Comparison of ENCODE assay signal across 3 fruit fly cellular contexts in genomic region chr3R:21151090-21151870, dm6.
TF ChIP-seq lines count a peak whose summit lies in the region.

No protein-coding gene starts in this region.

TF ChIP-seq in whole organism, adult, 20 proteins besides CTCF, POLR2A, EP300 and RAD21 (continued from another document):
- no peak for TF ChIP-seq toe (GFP tag; optimal IDR thresholded peaks at IDR 0.05; lab: Kevin White, UChicago)

TF ChIP-seq in whole organism, embryonic, 481 proteins besides CTCF, POLR2A, EP300 and RAD21 (continued from another document and continues in another):
- no peak for TF ChIP-seq usp (GFP tag; optimal IDR thresholded peaks at IDR 0.05; lab: Kevin White, UChicago)
- no peak for TF ChIP-seq fd102C (GFP tag; optimal IDR thresholded peaks at IDR 0.05; lab: Kevin White, UChicago)
- peak; percentile 18 to 34 for TF ChIP-seq chif (GFP tag; optimal IDR thresholded peaks at IDR 0.05; lab: Kevin White, UChicago)
- TF ChIP-seq CG13296 (GFP tag; optimal IDR thresholded peaks at IDR 0.05; lab: Kevin White, UChicago), result peak; percentile 44
- peak; percentile 42 for TF ChIP-seq Dek (tag; optimal IDR thresholded peaks at IDR 0.05; lab: Kevin White, UChicago)
- no peak for TF ChIP-seq B-H2 (GFP tag; optimal IDR thresholded peaks at IDR 0.05; lab: Kevin White, UChicago)
- TF ChIP-seq CG17359 (tag; optimal IDR thresholded peaks at IDR 0.05; lab: Kevin White, UChicago), result peak; percentile 78
- TF ChIP-seq Ets65A (GFP tag; lab: Kevin White, UChicago), result no peak
- TF ChIP-seq crc (GFP tag; optimal IDR thresholded peaks at IDR 0.05; lab: Kevin White, UChicago), result peak; percentile 28
- TF ChIP-seq zfh1 (GFP tag; IDR thresholded peaks at IDR 0.05; lab: Robert Waterston, UW), result no peak
- 0 out of 3 replicates have a peak, but pooled peaks have one; percentile 34 for TF ChIP-seq H15 (GFP tag; IDR thresholded peaks at IDR 0.05; lab: Robert Waterston, UW)
- TF ChIP-seq pnt (GFP tag; optimal IDR thresholded peaks at IDR 0.05; lab: Kevin White, UChicago), result no peak
- no peak for TF ChIP-seq CG11398 (GFP tag; optimal IDR thresholded peaks at IDR 0.05; lab: Kevin White, UChicago)
- no peak for TF ChIP-seq schlank (tag; optimal IDR thresholded peaks at IDR 0.05; lab: Kevin White, UChicago)
- TF ChIP-seq CG15479 (GFP tag; optimal IDR thresholded peaks at IDR 0.05; lab: Kevin White, UChicago), result no peak
- peak; percentile 53; the same call in 1 of the 2 replicates for TF ChIP-seq wdn (GFP tag; IDR thresholded peaks at IDR 0.05; lab: Robert Waterston, UW)
- no peak for TF ChIP-seq z (GFP tag; IDR thresholded peaks at IDR 0.05; lab: Robert Waterston, UW)
- TF ChIP-seq nerfin-2 (GFP tag; IDR thresholded peaks at IDR 0.05; lab: Robert Waterston, UW; ENCODE audit: partially characterized antibody), result no peak
- TF ChIP-seq disco-r (GFP tag; optimal IDR thresholded peaks at IDR 0.05; lab: Kevin White, UChicago), result no peak
- no peak for TF ChIP-seq CG11560 (tag; IDR thresholded peaks at IDR 0.05; lab: Robert Waterston, UW)
- TF ChIP-seq cg (GFP tag; optimal IDR thresholded peaks at IDR 0.05; lab: Kevin White, UChicago), result no peak
- TF ChIP-seq Mes4 (GFP tag; optimal IDR thresholded peaks at IDR 0.05; lab: Kevin White, UChicago), result no peak
- no peak for TF ChIP-seq CG16813 (GFP tag; IDR thresholded peaks at IDR 0.05; lab: Robert Waterston, UW; ENCODE audit: partially characterized antibody)
- TF ChIP-seq Six4 (GFP tag; optimal IDR thresholded peaks at IDR 0.05; lab: Kevin White, UChicago), result peak; percentile 37
- no peak for TF ChIP-seq CG6791 (GFP tag; IDR thresholded peaks at IDR 0.05; lab: Robert Waterston, UW; ENCODE audit: partially characterized antibody)
- peak; percentile 54 for TF ChIP-seq phol (tag; optimal IDR thresholded peaks at IDR 0.05; lab: Kevin White, UChicago)
- peak; percentile 74 for TF ChIP-seq CG9932 (GFP tag; IDR thresholded peaks at IDR 0.05; lab: Robert Waterston, UW)
- TF ChIP-seq Rx (GFP tag; IDR thresholded peaks at IDR 0.05; lab: Robert Waterston, UW), result no peak
- peak; percentile 4 for TF ChIP-seq CG4820 (GFP tag; optimal IDR thresholded peaks at IDR 0.05; lab: Kevin White, UChicago)
- TF ChIP-seq MBD-R2 (GFP tag; IDR thresholded peaks at IDR 0.05; lab: Robert Waterston, UW), result peak; percentile 39; the same call in 1 of the 2 replicates
- no peak for TF ChIP-seq dm (GFP tag; optimal IDR thresholded peaks at IDR 0.05; lab: Kevin White, UChicago)
- TF ChIP-seq CG3407 (GFP tag; optimal IDR thresholded peaks at IDR 0.05; lab: Kevin White, UChicago), result no peak
- TF ChIP-seq ase (GFP tag; IDR thresholded peaks at IDR 0.05; lab: Robert Waterston, UW), result 0 out of 3 replicates have a peak, but pooled peaks have one; percentile 4
- TF ChIP-seq CG10321 (GFP tag; IDR thresholded peaks at IDR 0.05; lab: Robert Waterston, UW), result peak; percentile 36; the same call in 1 of the 2 replicates
- no peak for TF ChIP-seq CG5180 (GFP tag; optimal IDR thresholded peaks at IDR 0.05; lab: Kevin White, UChicago)
- TF ChIP-seq CG32767 (GFP tag; IDR thresholded peaks at IDR 0.05; lab: Robert Waterston, UW), result no peak
- 0 out of 2 replicates have a peak, but pooled peaks have one; percentile 24 for TF ChIP-seq CG7372 (GFP tag; IDR thresholded peaks at IDR 0.05; lab: Robert Waterston, UW)
- TF ChIP-seq Neu2 (GFP tag; optimal IDR thresholded peaks at IDR 0.05; lab: Kevin White, UChicago; ENCODE audit: borderline replicate concordance), result no peak
- TF ChIP-seq CG18476 (GFP tag; optimal IDR thresholded peaks at IDR 0.05; lab: Kevin White, UChicago), result no peak
- 0 out of 3 replicates have a peak, but pooled peaks have one; percentile 7 for TF ChIP-seq otp (GFP tag; IDR thresholded peaks at IDR 0.05; lab: Robert Waterston, UW)
- peak; percentile 44; the same call in 1 of the 2 replicates for TF ChIP-seq lmd (GFP tag; IDR thresholded peaks at IDR 0.05; lab: Robert Waterston, UW)
- no peak for TF ChIP-seq Jarid2 (GFP tag; optimal IDR thresholded peaks at IDR 0.05; lab: Kevin White, UChicago)
- no peak for TF ChIP-seq kay (GFP tag; optimal IDR thresholded peaks at IDR 0.05; lab: Kevin White, UChicago)
- no peak for TF ChIP-seq CG4404 (GFP tag; IDR thresholded peaks at IDR 0.05; lab: Robert Waterston, UW)
- no peak for TF ChIP-seq Spps (tag; optimal IDR thresholded peaks at IDR 0.05; lab: Kevin White, UChicago)
- peak; percentile 47 for TF ChIP-seq NfI (GFP tag; optimal IDR thresholded peaks at IDR 0.05; lab: Kevin White, UChicago)
- peak; percentile 8 for TF ChIP-seq CG2116 (GFP tag; optimal IDR thresholded peaks at IDR 0.05; lab: Kevin White, UChicago)
- TF ChIP-seq CG4854 (GFP tag; optimal IDR thresholded peaks at IDR 0.05; lab: Kevin White, UChicago), result peak; percentile 43
- peak in 1 of 2 experiments; percentile 56 for TF ChIP-seq bsh (GFP tag; optimal IDR thresholded peaks at IDR 0.05; lab: Kevin White, UChicago)
- TF ChIP-seq unpg (GFP tag; optimal IDR thresholded peaks at IDR 0.05; lab: Kevin White, UChicago), result peak; percentile 61
- TF ChIP-seq CG15601 (tag; optimal IDR thresholded peaks at IDR 0.05; lab: Kevin White, UChicago), result no peak
- TF ChIP-seq CG11723 (GFP tag; optimal IDR thresholded peaks at IDR 0.05; lab: Kevin White, UChicago), result no peak
- TF ChIP-seq CG2889 (GFP tag; IDR thresholded peaks at IDR 0.05; lab: Robert Waterston, UW), result 0 out of 3 replicates have a peak, but pooled peaks have one; percentile 42
- peak; percentile 34 for TF ChIP-seq Hand (GFP tag; optimal IDR thresholded peaks at IDR 0.05; lab: Kevin White, UChicago)
- TF ChIP-seq da (GFP tag; optimal IDR thresholded peaks at IDR 0.05; lab: Kevin White, UChicago), result no peak
- TF ChIP-seq Dfd (GFP tag; optimal IDR thresholded peaks at IDR 0.05; lab: Kevin White, UChicago), result no peak
- TF ChIP-seq CG1602 (GFP tag; optimal IDR thresholded peaks at IDR 0.05; lab: Kevin White, UChicago), result no peak
- no peak for TF ChIP-seq bbx (GFP tag; IDR thresholded peaks at IDR 0.05; lab: Robert Waterston, UW; ENCODE audit: partially characterized antibody)
- no peak for TF ChIP-seq pb (GFP tag; optimal IDR thresholded peaks at IDR 0.05; lab: Kevin White, UChicago)
- TF ChIP-seq CG1832 (GFP tag; optimal IDR thresholded peaks at IDR 0.05; lab: Kevin White, UChicago), result no peak
- no peak for TF ChIP-seq Bdp1 (GFP tag; optimal IDR thresholded peaks at IDR 0.05; lab: Kevin White, UChicago)
- TF ChIP-seq mirr (GFP tag; optimal IDR thresholded peaks at IDR 0.05; lab: Kevin White, UChicago), result no peak
- peak; percentile 52; the same call in 1 of the 2 replicates for TF ChIP-seq stc (GFP tag; IDR thresholded peaks at IDR 0.05; lab: Robert Waterston, UW)
- TF ChIP-seq CG2199 (GFP tag; IDR thresholded peaks at IDR 0.05; lab: Robert Waterston, UW), result no peak

TF ChIP-seq in whole organism, prepupa, 60 proteins besides CTCF, POLR2A, EP300 and RAD21 (continued from another document):
- TF ChIP-seq Hr39 (GFP tag; optimal IDR thresholded peaks at IDR 0.05; lab: Kevin White, UChicago), result peak; percentile 30
- TF ChIP-seq CG4318 (GFP tag; optimal IDR thresholded peaks at IDR 0.05; lab: Kevin White, UChicago), result no peak
- TF ChIP-seq ss (GFP tag; optimal IDR thresholded peaks at IDR 0.05; lab: Kevin White, UChicago), result no peak
- no peak for TF ChIP-seq CG16779 (tag; optimal IDR thresholded peaks at IDR 0.05; lab: Kevin White, UChicago)
- TF ChIP-seq CG11294 (GFP tag; IDR thresholded peaks at IDR 0.05; lab: Robert Waterston, UW), result peak; percentile 44; the same call in 1 of the 2 replicates
- no peak for TF ChIP-seq CG6808 (GFP tag; optimal IDR thresholded peaks at IDR 0.05; lab: Kevin White, UChicago)
- TF ChIP-seq CG11762 (GFP tag; optimal IDR thresholded peaks at IDR 0.05; lab: Kevin White, UChicago; ENCODE audit: insufficient read depth), result no peak
- TF ChIP-seq Hr38 (GFP tag; optimal IDR thresholded peaks at IDR 0.05; lab: Kevin White, UChicago), result no peak
- peak; percentile 58 for TF ChIP-seq Hr4 (GFP tag; optimal IDR thresholded peaks at IDR 0.05; lab: Kevin White, UChicago)
- TF ChIP-seq Smox (GFP tag; optimal IDR thresholded peaks at IDR 0.05; lab: Kevin White, UChicago), result peak; percentile 41
- TF ChIP-seq CG32006 (GFP tag; optimal IDR thresholded peaks at IDR 0.05; lab: Kevin White, UChicago), result peak; percentile 32
- TF ChIP-seq CG6276 (GFP tag; optimal IDR thresholded peaks at IDR 0.05; lab: Kevin White, UChicago), result no peak
- TF ChIP-seq CG10631 (GFP tag; optimal IDR thresholded peaks at IDR 0.05; lab: Kevin White, UChicago), result no peak
- TF ChIP-seq CG11902 (GFP tag; optimal IDR thresholded peaks at IDR 0.05; lab: Kevin White, UChicago), result no peak
- TF ChIP-seq achi (GFP tag; optimal IDR thresholded peaks at IDR 0.05; lab: Kevin White, UChicago), result peak; percentile 23
- TF ChIP-seq vri (GFP tag; optimal IDR thresholded peaks at IDR 0.05; lab: Kevin White, UChicago), result peak; percentile 35
- no peak for TF ChIP-seq lz (GFP tag; optimal IDR thresholded peaks at IDR 0.05; lab: Kevin White, UChicago)
- TF ChIP-seq spab (GFP tag; optimal IDR thresholded peaks at IDR 0.05; lab: Kevin White, UChicago), result no peak
- peak; percentile 65; the same call in 1 of the 2 replicates for TF ChIP-seq Gug (GFP tag; IDR thresholded peaks at IDR 0.05; lab: Robert Waterston, UW)
- no peak for TF ChIP-seq CG9139 (GFP tag; optimal IDR thresholded peaks at IDR 0.05; lab: Kevin White, UChicago)
- TF ChIP-seq CG10669 (GFP tag; optimal IDR thresholded peaks at IDR 0.05; lab: Kevin White, UChicago), result no peak
- peak; percentile 43 for TF ChIP-seq CG8632 (GFP tag; optimal IDR thresholded peaks at IDR 0.05; lab: Kevin White, UChicago)
- peak; percentile 8 for TF ChIP-seq Sox102F (GFP tag; optimal IDR thresholded peaks at IDR 0.05; lab: Kevin White, UChicago)
- TF ChIP-seq CG6792 (GFP tag; optimal IDR thresholded peaks at IDR 0.05; lab: Kevin White, UChicago), result no peak
- TF ChIP-seq CG6854 (GFP tag; optimal IDR thresholded peaks at IDR 0.05; lab: Kevin White, UChicago), result no peak
- TF ChIP-seq CG8119 (GFP tag; IDR thresholded peaks at IDR 0.05; lab: Robert Waterston, UW), result peak; percentile 52; the same call in 2 of the 3 replicates
- peak; percentile 48 for TF ChIP-seq CG31627 (GFP tag; optimal IDR thresholded peaks at IDR 0.05; lab: Kevin White, UChicago)
- TF ChIP-seq Eip93F (GFP tag; optimal IDR thresholded peaks at IDR 0.05; lab: Kevin White, UChicago), result no peak
- peak; percentile 47 for TF ChIP-seq Met (GFP tag; optimal IDR thresholded peaks at IDR 0.05; lab: Kevin White, UChicago)
- TF ChIP-seq CG3032 (tag; optimal IDR thresholded peaks at IDR 0.05; lab: Kevin White, UChicago), result peak; percentile 4
- TF ChIP-seq acj6 (GFP tag; optimal IDR thresholded peaks at IDR 0.05; lab: Kevin White, UChicago), result peak; percentile 43
- TF ChIP-seq Sox14 (GFP tag; optimal IDR thresholded peaks at IDR 0.05; lab: Kevin White, UChicago), result peak; percentile 13
- TF ChIP-seq Eip75B (GFP tag; optimal IDR thresholded peaks at IDR 0.05; lab: Kevin White, UChicago), result no peak
- no peak for TF ChIP-seq Sox15 (GFP tag; optimal IDR thresholded peaks at IDR 0.05; lab: Kevin White, UChicago)
- no peak for TF ChIP-seq CG8319 (GFP tag; optimal IDR thresholded peaks at IDR 0.05; lab: Kevin White, UChicago)
- TF ChIP-seq net (GFP tag; optimal IDR thresholded peaks at IDR 0.05; lab: Kevin White, UChicago), result peak; percentile 40
- TF ChIP-seq CG1621 (tag; optimal IDR thresholded peaks at IDR 0.05; lab: Kevin White, UChicago), result no peak
- no peak for TF ChIP-seq dsx (GFP tag; optimal IDR thresholded peaks at IDR 0.05; lab: Kevin White, UChicago; ENCODE audit: poor library complexity, severe bottlenecking)
- peak; percentile 55 for TF ChIP-seq Eip78C (GFP tag; lab: Kevin White, UChicago)
- TF ChIP-seq dac (GFP tag; optimal IDR thresholded peaks at IDR 0.05; lab: Kevin White, UChicago), result no peak
